Fruit fly (Drosophila melanogaster) whole organism, embryonic: Measurements from ENCODE around the gene CG33986.

ENCODE experiments used
- CG10366 ChIP-seq: fragments of 200-800 bp; sonication (Bioruptor generic); IDR thresholded peaks from 2 replicates; pipeline ENCODE4 v1.3.6; 2022; ENCODE audit warnings: missing biosample characterization, missing genetic modification characterization
- CG10959 ChIP-seq: fragments of 200-800 bp; sonication (Bioruptor generic); IDR thresholded peaks from 2 replicates; pipeline ENCODE4 v1.3.6; 2022; ENCODE audit warnings: missing biosample characterization, missing genetic modification characterization
- CG12104 ChIP-seq: fragments of 200-800 bp; sonication (Bioruptor generic); optimal IDR thresholded peaks from 3 replicates; lab custom pipeline; 2016; ENCODE audit warnings: missing biosample characterization, missing genetic modification characterization
- CG12659 ChIP-seq: fragments of 200-800 bp; sonication (Bioruptor generic); optimal IDR thresholded peaks from 3 replicates; lab custom pipeline; 2017; ENCODE audit warnings: mild to moderate bottlenecking, missing biosample characterization, missing genetic modification reagents, missing genetic modification characterization
- CG15011 ChIP-seq: fragments of 200-800 bp; sonication (Bioruptor generic); optimal IDR thresholded peaks from 3 replicates; lab custom pipeline; 2018; ENCODE audit warnings: missing biosample characterization, mild to moderate bottlenecking, missing genetic modification characterization
- CG15601 ChIP-seq: fragments of 200-800 bp; sonication (Bioruptor generic); optimal IDR thresholded peaks from 3 replicates; lab custom pipeline; 2019; ENCODE audit warnings: missing biosample characterization, mild to moderate bottlenecking, missing genetic modification characterization, moderate library complexity
- CG17802 ChIP-seq: fragments of 200-800 bp; sonication (Bioruptor generic); optimal IDR thresholded peaks from 2 replicates; lab custom pipeline; 2018; ENCODE audit warnings: missing biosample characterization, mild to moderate bottlenecking, missing genetic modification characterization, moderate library complexity
- CG18262 ChIP-seq: fragments of 200-800 bp; optimal IDR thresholded peaks from 3 replicates; lab custom pipeline; 2019; ENCODE audit warnings: missing biosample characterization, mild to moderate bottlenecking, missing genetic modification characterization, moderate library complexity
- CG18764 ChIP-seq: fragments of 200-800 bp; sonication (Bioruptor generic); optimal IDR thresholded peaks from 3 replicates; lab custom pipeline; 2016; ENCODE audit warnings: missing biosample characterization, missing genetic modification characterization
- CG2199 ChIP-seq: fragments of 200-800 bp; sonication (Bioruptor generic); IDR thresholded peaks from 3 replicates; pipeline ENCODE4 v1.3.6; 2022; ENCODE audit warnings: missing biosample characterization, missing genetic modification characterization
- CG4707 ChIP-seq: fragments of 200-800 bp; sonication (Bioruptor generic); optimal IDR thresholded peaks from 2 replicates; lab custom pipeline; 2018; ENCODE audit warnings: missing biosample characterization, mild to moderate bottlenecking, missing genetic modification characterization, moderate library complexity
- CG6272 ChIP-seq: fragments of 200-800 bp; sonication (Bioruptor generic); IDR thresholded peaks from 2 replicates; pipeline ENCODE4 v1.3.6; 2022; ENCODE audit warnings: missing biosample characterization, missing genetic modification characterization
- CG7963 ChIP-seq: fragments of 200-800 bp; sonication (Bioruptor generic); IDR thresholded peaks from 3 replicates; pipeline ENCODE4 v1.3.6; 2022; ENCODE audit warnings: missing biosample characterization, missing genetic modification characterization; ENCODE audit not compliant: partially characterized antibody
- CG8089 ChIP-seq: fragments of 200-800 bp; sonication (Bioruptor generic); optimal IDR thresholded peaks from 3 replicates; lab custom pipeline; 2016; ENCODE audit warnings: missing biosample characterization, missing genetic modification characterization
- CG8388 ChIP-seq: fragments of 200-800 bp; sonication (Bioruptor generic); optimal IDR thresholded peaks from 2 replicates; lab custom pipeline; 2019; ENCODE audit warnings: missing biosample characterization, mild to moderate bottlenecking, missing genetic modification characterization, moderate library complexity
- CG8944 ChIP-seq: fragments of 200-800 bp; sonication (Bioruptor generic); optimal IDR thresholded peaks from 3 replicates; lab custom pipeline; 2016; ENCODE audit warnings: missing biosample characterization, missing genetic modification characterization
- CG9727 ChIP-seq: fragments of 200-800 bp; sonication (Bioruptor generic); optimal IDR thresholded peaks from 3 replicates; lab custom pipeline; 2017; ENCODE audit warnings: missing biosample characterization, mild to moderate bottlenecking, missing genetic modification characterization
- D ChIP-seq, 2 experiments: fragments of 200-800 bp in 1 of 2; fragments of >200 bp in 1 of 2; sonication (Bioruptor generic) in 1 of 2; optimal IDR thresholded peaks; 2 replicates in 1 of 2; 3 replicates in 1 of 2; lab custom pipeline; 2017; ENCODE audit warnings: mild to moderate bottlenecking in 1 of 2, missing biosample characterization in 1 of 2, missing genetic modification characterization in 1 of 2, missing genetic modification reagents in 1 of 2
- Ets65A ChIP-seq: fragments of 200-800 bp; sonication (Bioruptor generic); peaks from one replicate; lab custom pipeline; 2016; ENCODE audit warnings: missing biosample characterization, missing genetic modification characterization
- Fer3 ChIP-seq: fragments of 200-800 bp; sonication (Bioruptor generic); optimal IDR thresholded peaks from 2 replicates; lab custom pipeline; 2018; ENCODE audit warnings: missing biosample characterization, mild to moderate bottlenecking, missing genetic modification characterization, moderate library complexity
- HLHmδ ChIP-seq: fragments of 200-800 bp; sonication (Bioruptor generic); optimal IDR thresholded peaks from 2 replicates; lab custom pipeline; 2018; ENCODE audit warnings: missing biosample characterization, mild to moderate bottlenecking, missing genetic modification characterization, moderate library complexity
- Hr78 ChIP-seq, 2 experiments: fragments of 200-800 bp in 1 of 2; fragments of >200 bp in 1 of 2; sonication (Bioruptor generic) in 1 of 2; optimal IDR thresholded peaks; 2 replicates each; lab custom pipeline; 2017 to 2019; ENCODE audit warnings: missing biosample characterization in 2 of 2, missing genetic modification characterization in 2 of 2, mild to moderate bottlenecking in 1 of 2, moderate library complexity in 1 of 2
- Meics ChIP-seq: fragments of 200-800 bp; sonication (Bioruptor generic); optimal IDR thresholded peaks from 2 replicates; lab custom pipeline; 2017; ENCODE audit warnings: missing biosample characterization, mild to moderate bottlenecking, missing genetic modification characterization
- Neu2 ChIP-seq: fragments of 200-800 bp; sonication (Bioruptor generic); optimal IDR thresholded peaks from 3 replicates; lab custom pipeline; 2016; ENCODE audit warnings: missing biosample characterization, missing genetic modification characterization, borderline replicate concordance
- Nf-YB ChIP-seq: fragments of 200-800 bp; sonication (Bioruptor generic); optimal IDR thresholded peaks from 3 replicates; lab custom pipeline; 2019; ENCODE audit warnings: missing biosample characterization, mild to moderate bottlenecking, missing genetic modification characterization, moderate library complexity
- Pdp1 ChIP-seq, 2 experiments: fragments of 200-800 bp; sonication (Bioruptor generic); optimal IDR thresholded peaks; 3 replicates each; lab custom pipeline; 2016; ENCODE audit warnings: missing biosample characterization in 2 of 2, missing genetic modification characterization in 2 of 2, mild to moderate bottlenecking in 1 of 2, moderate library complexity in 1 of 2
- Rfx ChIP-seq: fragments of 200-800 bp; sonication (Bioruptor generic); IDR thresholded peaks from 2 replicates; pipeline ENCODE4 v1.3.6; 2022; ENCODE audit warnings: missing biosample characterization, missing genetic modification characterization
- Sry-β ChIP-seq: fragments of 200-800 bp; sonication (Bioruptor generic); optimal IDR thresholded peaks from 2 replicates; lab custom pipeline; 2018; ENCODE audit warnings: missing biosample characterization, mild to moderate bottlenecking, missing genetic modification characterization, moderate library complexity
- cas ChIP-seq: fragments of 200-800 bp; sonication (Bioruptor generic); IDR thresholded peaks from 2 replicates; pipeline ENCODE4 v1.3.6; 2022; ENCODE audit warnings: missing biosample characterization, missing genetic modification characterization
- dpn ChIP-seq, 2 experiments: fragments of 200-800 bp; sonication (Bioruptor generic); optimal IDR thresholded peaks; 3 replicates each; lab custom pipeline; 2016; ENCODE audit warnings: missing biosample characterization in 2 of 2, missing genetic modification characterization in 2 of 2
- esg ChIP-seq: fragments of 200-800 bp; sonication (Bioruptor generic); conservative IDR thresholded peaks from 2 replicates; pipeline ENCODE4 v1.3.6; 2022; ENCODE audit warnings: missing biosample characterization, missing genetic modification characterization
- fd96Cb ChIP-seq: fragments of 200-800 bp; sonication (Bioruptor generic); optimal IDR thresholded peaks from 2 replicates; lab custom pipeline; 2018; ENCODE audit warnings: missing biosample characterization, mild to moderate bottlenecking, missing genetic modification characterization, moderate library complexity
- gfzf ChIP-seq: fragments of 200-800 bp; sonication (Bioruptor generic); optimal IDR thresholded peaks from 2 replicates; lab custom pipeline; 2016; ENCODE audit warnings: missing biosample characterization, mild to moderate bottlenecking, missing genetic modification characterization, moderate library complexity
- h ChIP-seq: fragments of >200 bp; optimal IDR thresholded peaks from 2 replicates; lab custom pipeline; 2017
- hb ChIP-seq: fragments of 200-800 bp; sonication (Bioruptor generic); IDR thresholded peaks from 3 replicates; pipeline ENCODE4 v1.3.6; 2022; ENCODE audit warnings: missing biosample characterization, missing genetic modification characterization; ENCODE audit not compliant: partially characterized antibody
- hbn ChIP-seq: fragments of 200-800 bp; sonication (Bioruptor generic); IDR thresholded peaks from 2 replicates; pipeline ENCODE4 v1.3.6; 2022; ENCODE audit warnings: missing biosample characterization, missing genetic modification characterization; ENCODE audit not compliant: partially characterized antibody
- hkb ChIP-seq, 2 experiments: fragments of 200-800 bp in 1 of 2; fragments of >200 bp in 1 of 2; sonication (Bioruptor generic) in 1 of 2; IDR thresholded peaks in 1 of 2; optimal IDR thresholded peaks in 1 of 2; 2 replicates each; pipeline versions ENCODE4 v1.3.6 to Lab custom; 2017 to 2022; ENCODE audit warnings: missing biosample characterization in 1 of 2, missing genetic modification characterization in 1 of 2
- kah ChIP-seq: fragments of 200-800 bp; sonication (Bioruptor generic); optimal IDR thresholded peaks from 2 replicates; lab custom pipeline; 2018; ENCODE audit warnings: missing biosample characterization, mild to moderate bottlenecking, missing genetic modification characterization
- lbe ChIP-seq: fragments of 200-800 bp; sonication (Bioruptor generic); optimal IDR thresholded peaks from 2 replicates; lab custom pipeline; 2016; ENCODE audit warnings: missing biosample characterization, mild to moderate bottlenecking, missing genetic modification characterization
- nmo ChIP-seq: fragments of 200-800 bp; sonication (Bioruptor generic); optimal IDR thresholded peaks from 2 replicates; lab custom pipeline; 2018; ENCODE audit warnings: missing biosample characterization, mild to moderate bottlenecking, missing genetic modification characterization, moderate library complexity
- odd ChIP-seq: fragments of 200-800 bp; sonication (Bioruptor generic); optimal IDR thresholded peaks from 2 replicates; lab custom pipeline; 2017; ENCODE audit warnings: missing biosample characterization, mild to moderate bottlenecking, missing genetic modification characterization
- org-1 ChIP-seq: fragments of 200-800 bp; sonication (Bioruptor generic); optimal IDR thresholded peaks from 2 replicates; lab custom pipeline; 2017; ENCODE audit warnings: missing biosample characterization, missing genetic modification characterization
- otp ChIP-seq: fragments of 200-800 bp; sonication (Bioruptor generic); IDR thresholded peaks from 3 replicates; pipeline ENCODE4, ENCODE4 v1.3.6; 2022; ENCODE audit warnings: missing biosample characterization, missing genetic modification characterization
- seq ChIP-seq: fragments of 200-800 bp; sonication (Bioruptor generic); IDR thresholded peaks from 2 replicates; pipeline ENCODE4 v1.3.6; 2022; ENCODE audit warnings: missing biosample characterization, missing genetic modification characterization
- slbo ChIP-seq: fragments of 200-800 bp; sonication (Bioruptor generic); IDR thresholded peaks from 2 replicates; pipeline ENCODE4 v1.3.6; 2022; ENCODE audit warnings: missing biosample characterization, missing genetic modification characterization
- sqz ChIP-seq: fragments of 200-800 bp; sonication (Bioruptor generic); optimal IDR thresholded peaks from 3 replicates; lab custom pipeline; 2018; ENCODE audit warnings: missing biosample characterization, mild to moderate bottlenecking, missing genetic modification characterization
- tap ChIP-seq: fragments of 200-800 bp; optimal IDR thresholded peaks from 3 replicates; lab custom pipeline; 2019; ENCODE audit warnings: missing biosample characterization, mild to moderate bottlenecking, missing genetic modification characterization, moderate library complexity
- trh ChIP-seq: fragments of 200-800 bp; sonication (Bioruptor generic); optimal IDR thresholded peaks from 2 replicates; lab custom pipeline; 2016; ENCODE audit warnings: missing biosample characterization, missing genetic modification characterization

Gene CG33986

dm6 chr3L:15493886-15494598 lies 31.0 kb downstream of the CG33986 start (continued):
- TF ChIP-seq odd (peak; percentile 5), hbn (GFP tag; lab: Robert Waterston, UW) (no peak), Rfx (GFP tag; lab: Robert Waterston, UW) (no peak), otp (GFP tag; lab: Robert Waterston, UW) (no peak), CG17802 (tag; lab: Kevin White, UChicago) (no peak), esg (no peak), tap (peak; percentile 60), fd96Cb (tag; lab: Kevin White, UChicago) (peak; percentile 56), CG12659 (peak; percentile 23), CG8388 (GFP tag; lab: Kevin White, UChicago) (peak; percentile 21), CG10366 (no peak; the same call in 1 of the 2 replicates), seq (peak; percentile 58; the same call in 1 of the 2 replicates), CG2199 (GFP tag; lab: Robert Waterston, UW) (no peak), kah (GFP tag; lab: Kevin White, UChicago) (peak; percentile 3), nmo (GFP tag; lab: Kevin White, UChicago) (peak; percentile 15), Neu2 (GFP tag; lab: Kevin White, UChicago) (no peak), Hr78 (GFP tag; optimal IDR thresholded peaks at IDR 0.05; lab: Kevin White, UChicago) (peak in 1 of 2 experiments; percentile 25), h (no peak), Fer3 (no peak), CG8089 (GFP tag; lab: Kevin White, UChicago) (no peak), lbe (GFP tag; lab: Kevin White, UChicago) (no peak), CG9727 (GFP tag; lab: Kevin White, UChicago) (no peak), CG12104 (GFP tag; lab: Kevin White, UChicago) (peak; percentile 16), CG6272 (GFP tag; lab: Robert Waterston, UW) (no peak), CG4707 (no peak), cas (GFP tag; lab: Robert Waterston, UW) (no peak), sqz (no peak), dpn (GFP tag; optimal IDR thresholded peaks at IDR 0.05; lab: Kevin White, UChicago) (no peak), org-1 (GFP tag; lab: Kevin White, UChicago) (no peak), hkb (optimal IDR thresholded peaks at IDR 0.05; lab: Kevin White, UChicago) (no peak), hkb (GFP tag; IDR thresholded peaks at IDR 0.05; lab: Robert Waterston, UW) (peak; percentile 44), CG7963 (GFP tag; lab: Robert Waterston, UW) (no peak), trh (no peak), CG18764 (GFP tag; lab: Kevin White, UChicago) (peak; percentile 77), D (optimal IDR thresholded peaks at IDR 0.05; lab: Kevin White, UChicago) (no peak), D (GFP tag; optimal IDR thresholded peaks at IDR 0.05; lab: Kevin White, UChicago) (peak; percentile 33), CG15601 (tag; lab: Kevin White, UChicago) (peak; percentile 15), Ets65A (GFP tag; lab: Kevin White, UChicago) (peak; percentile 30), Nf-YB (GFP tag; lab: Kevin White, UChicago) (no peak), CG10959 (no peak), gfzf (no peak), CG8944 (GFP tag; lab: Kevin White, UChicago) (no peak), slbo (no peak), hb (GFP tag; lab: Robert Waterston, UW) (no peak), Pdp1 (GFP tag; optimal IDR thresholded peaks at IDR 0.05; lab: Kevin White, UChicago) (peak in 1 of 2 experiments; percentile 0), CG18262 (tag; lab: Kevin White, UChicago) (peak; percentile 29), Sry-β (GFP tag; lab: Kevin White, UChicago) (no peak), Meics (GFP tag; lab: Kevin White, UChicago) (peak; percentile 8), HLHmδ (no peak), CG15011 (GFP tag; lab: Kevin White, UChicago) (no peak)
